Worm (Caenorhabditis elegans) whole organism, L4 larva: ENCODE data around the gene bath-37.
A peak's percentile ranks its signal among the peaks of the same experiment; 100 is the strongest.

Experiments used
- D1046.2 ChIP-seq: fragments of 200-800 bp; sonication (Bioruptor generic); IDR thresholded peaks from 2 replicates; pipeline ENCODE4 v1.3.6; 2022; ENCODE audit warnings: missing genetic modification characterization, missing compliant biosample characterization
- F10B5.3 ChIP-seq: sonication (generic microtip); optimal IDR thresholded peaks from 2 replicates; lab custom pipeline; 2016; ENCODE audit warnings: mild to moderate bottlenecking, missing genetic modification characterization, missing compliant biosample characterization
- F49E8.2 ChIP-seq: sonication (generic microtip); optimal IDR thresholded peaks from 2 replicates; lab custom pipeline; 2016; ENCODE audit warnings: missing compliant biosample characterization, mild to moderate bottlenecking, missing genetic modification characterization, borderline replicate concordance
- T26A8.4 ChIP-seq: fragments of 200-800 bp; sonication (Bioruptor generic); IDR thresholded peaks from 2 replicates; pipeline ENCODE4 v1.3.6; 2022; ENCODE audit warnings: missing genetic modification characterization, missing compliant biosample characterization
- Y48G9A.11 ChIP-seq: fragments of 200-800 bp; sonication (Bioruptor generic); IDR thresholded peaks from 2 replicates; pipeline ENCODE4 v1.3.6; 2022; ENCODE audit warnings: missing genetic modification reagents, missing genetic modification characterization, missing compliant biosample characterization
- Y5F2A.4 ChIP-seq: fragments of 200-800 bp; sonication (Bioruptor generic); optimal IDR thresholded peaks from 2 replicates; lab custom pipeline; 2018; ENCODE audit warnings: mild to moderate bottlenecking, missing genetic modification characterization, missing compliant biosample characterization
- Y75B8A.6 ChIP-seq: fragments of 200-800 bp; sonication (Bioruptor generic); IDR thresholded peaks from 2 replicates; pipeline ENCODE4 v1.3.6; 2022; ENCODE audit warnings: missing genetic modification reagents, missing genetic modification characterization, missing compliant biosample characterization
- ZK546.5 ChIP-seq, 2 experiments: sonication (generic microtip); optimal IDR thresholded peaks; 2 replicates each; lab custom pipeline; 2017; ENCODE audit warnings: missing biosample characterization in 2 of 2, missing genetic modification characterization in 2 of 2
- aha-1 ChIP-seq: fragments of 150-350 bp; peaks from one replicate; lab custom pipeline; 2014; ENCODE audit warnings: missing biosample characterization, missing genetic modification characterization
- arid-1 ChIP-seq: fragments of 200-800 bp; sonication (Bioruptor generic); conservative IDR thresholded peaks from 2 replicates; pipeline ENCODE4 v1.3.6; 2022; ENCODE audit warnings: missing genetic modification reagents, missing genetic modification characterization, missing compliant biosample characterization
- attf-4 ChIP-seq: sonication (generic microtip); optimal IDR thresholded peaks from 3 replicates; lab custom pipeline; 2017; ENCODE audit warnings: missing biosample characterization, missing genetic modification characterization
- ceh-20 ChIP-seq: fragments of 200-800 bp; sonication (Bioruptor generic); IDR thresholded peaks from 2 replicates; pipeline ENCODE4 v1.3.6; 2022; ENCODE audit warnings: missing genetic modification reagents, missing genetic modification characterization, missing compliant biosample characterization
- ceh-28 ChIP-seq: fragments of 150-350 bp; optimal IDR thresholded peaks from 2 replicates; lab custom pipeline; 2014; ENCODE audit warnings: missing biosample characterization, missing genetic modification reagents, missing genetic modification characterization
- ceh-32 ChIP-seq: sonication (generic microtip); optimal IDR thresholded peaks from 2 replicates; lab custom pipeline; 2016; ENCODE audit warnings: mild to moderate bottlenecking, missing genetic modification characterization, missing compliant biosample characterization; ENCODE audit not compliant: poor library complexity
- ceh-44 ChIP-seq: fragments of 200-800 bp; sonication (Bioruptor generic); IDR thresholded peaks from 2 replicates; pipeline ENCODE4 v1.3.6; 2022; ENCODE audit warnings: missing genetic modification reagents, missing genetic modification characterization, missing compliant biosample characterization
- ceh-82 ChIP-seq: sonication (generic microtip); optimal IDR thresholded peaks from 2 replicates; lab custom pipeline; 2017; ENCODE audit warnings: missing biosample characterization, missing genetic modification characterization
- ces-1 ChIP-seq: fragments of 150-350 bp; sonication (generic microtip); optimal IDR thresholded peaks from 4 replicates; lab custom pipeline; 2014; ENCODE audit warnings: missing biosample characterization, missing genetic modification reagents, missing genetic modification characterization
- ctbp-1 ChIP-seq: fragments of 200-800 bp; sonication (Bioruptor generic); IDR thresholded peaks from 2 replicates; pipeline ENCODE4 v1.3.6; 2022; ENCODE audit warnings: missing genetic modification reagents, missing genetic modification characterization, missing compliant biosample characterization
- daf-16 ChIP-seq, 3 experiments: sonication (generic microtip); optimal IDR thresholded peaks; 2 replicates each; lab custom pipeline; 2016 to 2017; ENCODE audit warnings: missing genetic modification characterization in 3 of 3, missing genetic modification reagents in 3 of 3, mild to moderate bottlenecking in 2 of 3, missing compliant biosample characterization in 2 of 3, missing biosample characterization in 1 of 3, moderate library complexity in 1 of 3
- dmd-6 ChIP-seq: fragments of 200-800 bp; sonication (Bioruptor generic); IDR thresholded peaks from 2 replicates; pipeline ENCODE4 v1.3.6; 2022; ENCODE audit warnings: missing genetic modification reagents, missing genetic modification characterization, missing compliant biosample characterization
- dmd-9 ChIP-seq: fragments of 200-800 bp; sonication (Bioruptor generic); IDR thresholded peaks from 2 replicates; pipeline ENCODE4 v1.3.6; 2022; ENCODE audit warnings: missing genetic modification reagents, missing genetic modification characterization, missing compliant biosample characterization
- dpl-1 ChIP-seq: fragments of 150-350 bp; optimal IDR thresholded peaks from 2 replicates; lab custom pipeline; 2014; ENCODE audit warnings: missing biosample characterization, missing genetic modification reagents, missing genetic modification characterization
- duxl-1 ChIP-seq: sonication (generic microtip); optimal IDR thresholded peaks from 2 replicates; lab custom pipeline; 2016; ENCODE audit warnings: mild to moderate bottlenecking, missing genetic modification characterization, moderate library complexity, missing compliant biosample characterization; ENCODE audit not compliant: poor library complexity
- dve-1 ChIP-seq: sonication (generic microtip); optimal IDR thresholded peaks from 2 replicates; lab custom pipeline; 2017; ENCODE audit warnings: antibody characterized with exemption, mild to moderate bottlenecking, missing genetic modification characterization, missing compliant biosample characterization; ENCODE audit not compliant: insufficient read depth
- egl-27 ChIP-seq: sonication (generic microtip); optimal IDR thresholded peaks from 3 replicates; lab custom pipeline; 2017; ENCODE audit warnings: missing biosample characterization, missing genetic modification reagents, missing genetic modification characterization
- gei-8 ChIP-seq: fragments of 200-800 bp; sonication (Bioruptor generic); optimal IDR thresholded peaks from 2 replicates; lab custom pipeline; 2018; ENCODE audit warnings: mild to moderate bottlenecking, missing genetic modification characterization, missing compliant biosample characterization
- jun-1 ChIP-seq: fragments of 150-350 bp; optimal IDR thresholded peaks from 2 replicates; lab custom pipeline; 2014; ENCODE audit warnings: missing biosample characterization, missing genetic modification reagents, missing genetic modification characterization
- lim-7 ChIP-seq: fragments of 200-800 bp; sonication (Bioruptor generic); IDR thresholded peaks from 2 replicates; pipeline ENCODE4 v1.3.6; 2022; ENCODE audit warnings: missing genetic modification characterization, missing compliant biosample characterization
- lin-38 ChIP-seq: fragments of 200-800 bp; sonication (Bioruptor generic); IDR thresholded peaks from 2 replicates; pipeline ENCODE4 v1.3.6; 2022; ENCODE audit warnings: missing genetic modification reagents, missing genetic modification characterization, missing compliant biosample characterization
- madf-9 ChIP-seq: fragments of 200-800 bp; sonication (Bioruptor generic); conservative IDR thresholded peaks from 2 replicates; pipeline ENCODE4 v1.3.6; 2022; ENCODE audit warnings: missing genetic modification reagents, missing genetic modification characterization, missing compliant biosample characterization
- mdl-1 ChIP-seq, 2 experiments: fragments of 150-350 bp in 1 of 2; sonication (generic microtip) in 1 of 2; optimal IDR thresholded peaks; 2 replicates each; lab custom pipeline; 2014 to 2017; ENCODE audit warnings: missing biosample characterization in 2 of 2, missing genetic modification characterization in 2 of 2
- mdt-29 ChIP-seq: fragments of 200-800 bp; sonication (Bioruptor generic); IDR thresholded peaks from 2 replicates; pipeline ENCODE4 v1.3.6; 2022; ENCODE audit warnings: missing genetic modification reagents, missing genetic modification characterization, missing compliant biosample characterization
- mxl-2 ChIP-seq: fragments of 200-800 bp; sonication (Bioruptor generic); conservative IDR thresholded peaks from 2 replicates; pipeline ENCODE4 v1.3.6; 2022; ENCODE audit warnings: missing genetic modification reagents, missing genetic modification characterization, missing compliant biosample characterization
- nhr-10 ChIP-seq: fragments of 150-350 bp; optimal IDR thresholded peaks from 2 replicates; lab custom pipeline; 2014; ENCODE audit warnings: missing biosample characterization, missing genetic modification characterization
- nhr-102 ChIP-seq: sonication (generic microtip); optimal IDR thresholded peaks from 2 replicates; lab custom pipeline; 2016; ENCODE audit warnings: mild to moderate bottlenecking, missing genetic modification characterization, moderate library complexity, missing compliant biosample characterization
- nhr-11 ChIP-seq: fragments of 150-350 bp; optimal IDR thresholded peaks from 2 replicates; lab custom pipeline; 2014; ENCODE audit warnings: missing biosample characterization, missing genetic modification characterization
- nhr-25 ChIP-seq: sonication (generic microtip); optimal IDR thresholded peaks from 2 replicates; lab custom pipeline; 2017; ENCODE audit warnings: missing genetic modification characterization, mild to moderate bottlenecking, missing compliant biosample characterization, antibody characterized with exemption, moderate library complexity, borderline replicate concordance; ENCODE audit not compliant: insufficient read depth
- nhr-41 ChIP-seq: fragments of 200-800 bp; sonication (Bioruptor generic); IDR thresholded peaks from 2 replicates; pipeline ENCODE4 v1.3.6; 2022; ENCODE audit warnings: missing genetic modification reagents, missing genetic modification characterization, missing compliant biosample characterization
- nhr-42 ChIP-seq: fragments of 200-800 bp; sonication (Bioruptor generic); IDR thresholded peaks from 2 replicates; pipeline ENCODE4 v1.3.6; 2022; ENCODE audit warnings: missing genetic modification characterization, missing compliant biosample characterization
- nhr-48 ChIP-seq: sonication (generic microtip); optimal IDR thresholded peaks from 2 replicates; lab custom pipeline; 2016; ENCODE audit warnings: mild to moderate bottlenecking, missing genetic modification characterization, missing compliant biosample characterization
- pha-4 ChIP-seq, 2 experiments: fragments of 150-350 bp in 1 of 2; fragments of 200-800 bp in 1 of 2; sonication (Bioruptor generic) in 1 of 2; IDR thresholded peaks in 1 of 2; optimal IDR thresholded peaks in 1 of 2; 2 replicates each; pipeline versions ENCODE4 v1.3.6 to Lab custom; 2014 to 2022; ENCODE audit warnings: missing genetic modification characterization in 2 of 2, missing genetic modification reagents in 2 of 2, missing biosample characterization in 1 of 2, missing compliant biosample characterization in 1 of 2
- skn-1 ChIP-seq: fragments of 150-350 bp; optimal IDR thresholded peaks from 2 replicates; lab custom pipeline; 2014; ENCODE audit warnings: missing biosample characterization, missing genetic modification characterization
- snpc-1.2 ChIP-seq: fragments of 200-800 bp; sonication (Bioruptor generic); IDR thresholded peaks from 2 replicates; pipeline ENCODE4 v1.3.6; 2022; ENCODE audit warnings: missing genetic modification reagents, missing genetic modification characterization, missing compliant biosample characterization
- tag-97 ChIP-seq: fragments of 200-800 bp; sonication (Bioruptor generic); IDR thresholded peaks from 2 replicates; pipeline ENCODE4 v1.3.6; 2022; ENCODE audit warnings: missing genetic modification characterization, missing compliant biosample characterization
- unc-130 ChIP-seq: sonication (generic microtip); optimal IDR thresholded peaks from 2 replicates; lab custom pipeline; 2016; ENCODE audit warnings: missing genetic modification reagents, missing genetic modification characterization, missing compliant biosample characterization
- unc-62 ChIP-seq, 3 experiments: fragments of 150-350 bp in 1 of 3; sonication (generic microtip); optimal IDR thresholded peaks in 2 of 3; peaks in 1 of 3; 1 replicate in 1 of 3; 2 replicates in 2 of 3; lab custom pipeline; 2014 to 2017; ENCODE audit warnings: missing biosample characterization in 3 of 3, missing genetic modification characterization in 3 of 3, missing genetic modification reagents in 3 of 3, missing genotype in 1 of 3
- vab-7 ChIP-seq: fragments of 200-800 bp; sonication (Bioruptor generic); IDR thresholded peaks from 2 replicates; pipeline ENCODE4 v1.3.6; 2022; ENCODE audit warnings: missing genetic modification reagents, missing genetic modification characterization, missing compliant biosample characterization
- zag-1 ChIP-seq: fragments of 150-350 bp; optimal IDR thresholded peaks from 2 replicates; lab custom pipeline; 2014; ENCODE audit warnings: missing biosample characterization, missing genetic modification characterization
- zfp-2 ChIP-seq: sonication (generic microtip); optimal IDR thresholded peaks from 2 replicates; lab custom pipeline; 2016; ENCODE audit warnings: mild to moderate bottlenecking, missing genetic modification characterization, missing compliant biosample characterization
- ztf-11 ChIP-seq: fragments of 150-350 bp; optimal IDR thresholded peaks from 2 replicates; lab custom pipeline; 2014; ENCODE audit warnings: missing biosample characterization, missing genetic modification characterization

bath-37 gene

ce11 chrIV:12088898-12089297 is 20.2 kb downstream of the bath-37 start (continued):
- TF ChIP-seq nhr-10 (tag; lab: Kevin White, UChicago) (no peak), dmd-9 (no peak), mdl-1 (tag; optimal IDR thresholded peaks at IDR 0.05; lab: Kevin White, UChicago) (peak in 1 of 2 experiments; percentile 21), nhr-11 (tag; lab: Kevin White, UChicago) (no peak), mdt-29 (GFP tag; lab: Robert Waterston, UW) (no peak), snpc-1.2 (GFP tag; lab: Robert Waterston, UW) (no peak), egl-27 (no peak), dpl-1 (GFP tag; lab: Kevin White, UChicago) (peak; percentile 41), duxl-1 (tag; lab: Kevin White, UChicago) (no peak), Y75B8A.6 (GFP tag; lab: Robert Waterston, UW) (no peak), vab-7 (GFP tag; lab: Robert Waterston, UW) (no peak), nhr-25 (tag; lab: Kevin White, UChicago) (no peak), ceh-82 (tag; lab: Kevin White, UChicago) (no peak), ces-1 (GFP tag; lab: Kevin White, UChicago) (no peak), nhr-41 (GFP tag; lab: Robert Waterston, UW) (no peak), zfp-2 (tag; lab: Kevin White, UChicago) (no peak), tag-97 (GFP tag; lab: Robert Waterston, UW) (no peak), aha-1 (tag; lab: Kevin White, UChicago) (peak; percentile 44), ztf-11 (tag; lab: Kevin White, UChicago) (no peak), nhr-42 (no peak), Y5F2A.4 (GFP tag; lab: Kevin White, UChicago) (no peak), arid-1 (no peak), nhr-102 (tag; lab: Kevin White, UChicago) (no peak), ceh-28 (no peak), mxl-2 (GFP tag; lab: Robert Waterston, UW) (no peak), lin-38 (GFP tag; lab: Robert Waterston, UW) (peak; percentile 70), dmd-6 (GFP tag; lab: Robert Waterston, UW) (0 out of 2 replicates have a peak, but pooled peaks have one; percentile 9), ctbp-1 (GFP tag; lab: Robert Waterston, UW) (no peak), pha-4 (GFP tag; IDR thresholded peaks at IDR 0.05; lab: Robert Waterston, UW) (no peak), pha-4 (tag; optimal IDR thresholded peaks at IDR 0.05; lab: Kevin White, UChicago) (no peak), jun-1 (tag; lab: Kevin White, UChicago) (no peak), T26A8.4 (GFP tag; lab: Robert Waterston, UW) (no peak), dve-1 (tag; lab: Kevin White, UChicago) (peak; percentile 20), ceh-44 (GFP tag; lab: Robert Waterston, UW) (no peak), unc-62 (GFP tag; optimal IDR thresholded peaks at IDR 0.05 in 1 of 2; lab: Kevin White, UChicago) (peak in 1 of 2 experiments; percentile 37), unc-62 (tag; optimal IDR thresholded peaks at IDR 0.05; lab: Kevin White, UChicago) (no peak), F49E8.2 (tag; lab: Kevin White, UChicago) (no peak), skn-1 (no peak), attf-4 (tag; lab: Kevin White, UChicago) (no peak), ceh-32 (tag; lab: Kevin White, UChicago) (no peak), D1046.2 (GFP tag; lab: Robert Waterston, UW) (no peak), madf-9 (no peak), zag-1 (tag; lab: Kevin White, UChicago) (no peak), lim-7 (GFP tag; lab: Robert Waterston, UW) (no peak), Y48G9A.11 (GFP tag; lab: Robert Waterston, UW) (0 out of 2 replicates have a peak, but pooled peaks have one; percentile 21), nhr-48 (tag; lab: Kevin White, UChicago) (no peak), F10B5.3 (tag; lab: Kevin White, UChicago) (no peak), daf-16 (GFP tag; optimal IDR thresholded peaks at IDR 0.05; lab: Kevin White, UChicago) (no peak), daf-16 (tag; optimal IDR thresholded peaks at IDR 0.05; lab: Kevin White, UChicago) (peak; percentile 17), unc-130 (GFP tag; lab: Kevin White, UChicago) (no peak), ceh-20 (GFP tag; lab: Robert Waterston, UW) (no peak), ZK546.5 (tag; optimal IDR thresholded peaks at IDR 0.05; lab: Kevin White, UChicago) (no peak), gei-8 (GFP tag; lab: Kevin White, UChicago) (no peak)
